Worm (Caenorhabditis elegans) whole organism, midembryonic: Measurements from ENCODE around the gene F46G11.2.
A peak's percentile ranks its signal among the peaks of the same experiment; 100 is the strongest.

Experiments
- T22C8.4 ChIP-seq: fragments of 200-800 bp; sonication (Bioruptor generic); IDR thresholded peaks from 2 replicates; pipeline ENCODE4 v1.3.6; 2022; ENCODE audit warnings: missing genetic modification characterization, missing compliant biosample characterization
- cog-1 ChIP-seq: sonication (generic microtip); optimal IDR thresholded peaks from 2 replicates; lab custom pipeline; 2016; ENCODE audit warnings: missing genetic modification characterization, missing compliant biosample characterization
- flt-1 ChIP-seq: fragments of 200-800 bp; sonication (Bioruptor generic); IDR thresholded peaks from 2 replicates; pipeline ENCODE4 v1.3.6; 2022; ENCODE audit warnings: missing genetic modification characterization, missing compliant biosample characterization
- klf-2 ChIP-seq: fragments of 200-800 bp; sonication (Bioruptor generic); conservative IDR thresholded peaks from 2 replicates; pipeline ENCODE4 v1.3.6; 2022; ENCODE audit warnings: missing genetic modification reagents, missing genetic modification characterization, missing compliant biosample characterization
- med-1 ChIP-seq: sonication (generic microtip); optimal IDR thresholded peaks from 2 replicates; lab custom pipeline; 2017; ENCODE audit warnings: missing genetic modification characterization, mild to moderate bottlenecking, missing compliant biosample characterization, antibody characterized with exemption, missing genetic modification reagents; ENCODE audit not compliant: insufficient read depth
- ref-1 ChIP-seq: fragments of 200-800 bp; sonication (Bioruptor generic); conservative IDR thresholded peaks from 2 replicates; pipeline ENCODE4 v1.3.6; 2022; ENCODE audit warnings: missing genetic modification reagents, missing genetic modification characterization, missing compliant biosample characterization
- tab-1 ChIP-seq: fragments of 200-800 bp; sonication (Bioruptor generic); IDR thresholded peaks from 2 replicates; pipeline ENCODE4 v1.3.6; 2022; ENCODE audit warnings: missing genetic modification characterization, missing compliant biosample characterization
- ztf-23 ChIP-seq: fragments of 200-800 bp; sonication (Bioruptor generic); IDR thresholded peaks from 2 replicates; pipeline ENCODE4 v1.3.6; 2022; ENCODE audit warnings: missing genetic modification reagents, missing genetic modification characterization, missing compliant biosample characterization
- ztf-29 ChIP-seq: fragments of 200-800 bp; sonication (Bioruptor generic); IDR thresholded peaks from 2 replicates; pipeline ENCODE4 v1.3.6; 2022; ENCODE audit warnings: missing genetic modification reagents, missing genetic modification characterization, missing compliant biosample characterization

- TF ChIP-seq klf-2 (GFP tag; lab: Robert Waterston, UW), result no peak
- no peak for TF ChIP-seq ztf-23
- no peak for TF ChIP-seq ref-1 (GFP tag; lab: Robert Waterston, UW)
- TF ChIP-seq tab-1, result no peak
- TF ChIP-seq med-1, result no peak
- 0 out of 2 replicates have a peak, but pooled peaks have one; percentile 51 for TF ChIP-seq flt-1
- no peak for TF ChIP-seq ztf-29 (GFP tag; lab: Robert Waterston, UW)
- no peak for TF ChIP-seq cog-1
- TF ChIP-seq T22C8.4, result no peak
Measured at ce11 chrX:5826976-5827375, 39.0 kb downstream of the F46G11.2 start.
